Fruit fly (Drosophila melanogaster) whole organism, embryonic: ENCODE results near the gene CG6067.
A peak's percentile ranks its signal among the peaks of the same experiment; 100 is the strongest.

ENCODE experiments used
- ATbp ChIP-seq: fragments of 200-800 bp; sonication (Bioruptor generic); optimal IDR thresholded peaks from 2 replicates; lab custom pipeline; 2017; ENCODE audit warnings: missing biosample characterization, mild to moderate bottlenecking, missing genetic modification characterization, missing genetic modification reagents
- Antp ChIP-seq: fragments of 200-800 bp; sonication (Bioruptor generic); optimal IDR thresholded peaks from 3 replicates; lab custom pipeline; 2016; ENCODE audit warnings: missing biosample characterization, missing genetic modification characterization
- CG1024 ChIP-seq: fragments of 200-800 bp; sonication (Bioruptor generic); IDR thresholded peaks from 2 replicates; pipeline ENCODE4 v1.3.6; 2022; ENCODE audit warnings: missing biosample characterization, missing genetic modification characterization
- CG10959 ChIP-seq: fragments of 200-800 bp; sonication (Bioruptor generic); IDR thresholded peaks from 2 replicates; pipeline ENCODE4 v1.3.6; 2022; ENCODE audit warnings: missing biosample characterization, missing genetic modification characterization
- CG11560 ChIP-seq: fragments of 200-800 bp; sonication (Bioruptor generic); IDR thresholded peaks from 3 replicates; pipeline ENCODE4 v1.3.6; 2022; ENCODE audit warnings: missing biosample characterization, missing genetic modification characterization
- CG1233 ChIP-seq: fragments of 200-800 bp; sonication (Bioruptor generic); optimal IDR thresholded peaks from 4 replicates; lab custom pipeline; 2018; ENCODE audit warnings: missing biosample characterization, mild to moderate bottlenecking, missing genetic modification characterization
- CG12769 ChIP-seq: fragments of 200-800 bp; sonication (Bioruptor generic); optimal IDR thresholded peaks from 2 replicates; lab custom pipeline; 2019; ENCODE audit warnings: missing biosample characterization, mild to moderate bottlenecking, missing genetic modification characterization, moderate library complexity
- CG13894 ChIP-seq: fragments of 200-800 bp; sonication (Bioruptor generic); optimal IDR thresholded peaks from 3 replicates; lab custom pipeline; 2018; ENCODE audit warnings: missing biosample characterization, mild to moderate bottlenecking, missing genetic modification characterization, moderate library complexity
- CG15011 ChIP-seq: fragments of 200-800 bp; sonication (Bioruptor generic); optimal IDR thresholded peaks from 3 replicates; lab custom pipeline; 2018; ENCODE audit warnings: missing biosample characterization, mild to moderate bottlenecking, missing genetic modification characterization
- CG15269 ChIP-seq: fragments of 200-800 bp; sonication (Bioruptor generic); optimal IDR thresholded peaks from 2 replicates; lab custom pipeline; 2018; ENCODE audit warnings: missing biosample characterization, mild to moderate bottlenecking, missing genetic modification characterization, moderate library complexity
- CG1603 ChIP-seq: fragments of 200-800 bp; sonication (Bioruptor generic); optimal IDR thresholded peaks from 2 replicates; lab custom pipeline; 2019; ENCODE audit warnings: missing biosample characterization, mild to moderate bottlenecking, missing genetic modification characterization, moderate library complexity
- CG17359 ChIP-seq: fragments of 200-800 bp; sonication (Bioruptor generic); optimal IDR thresholded peaks from 3 replicates; lab custom pipeline; 2018; ENCODE audit warnings: missing biosample characterization, mild to moderate bottlenecking, missing genetic modification characterization, moderate library complexity
- CG1832 ChIP-seq: fragments of 200-800 bp; sonication (Bioruptor generic); optimal IDR thresholded peaks from 2 replicates; lab custom pipeline; 2017; ENCODE audit warnings: missing biosample characterization, mild to moderate bottlenecking, missing genetic modification characterization, inconsistent platforms
- CG2116 ChIP-seq: fragments of 200-800 bp; sonication (Bioruptor generic); optimal IDR thresholded peaks from 3 replicates; lab custom pipeline; 2018; ENCODE audit warnings: missing biosample characterization, mild to moderate bottlenecking, missing genetic modification characterization
- CG2129 ChIP-seq: fragments of 200-800 bp; sonication (Bioruptor generic); IDR thresholded peaks from 2 replicates; pipeline ENCODE4 v1.3.6; 2022; ENCODE audit warnings: missing biosample characterization, missing genetic modification characterization; ENCODE audit not compliant: partially characterized antibody
- CG30020 ChIP-seq: fragments of 200-800 bp; optimal IDR thresholded peaks from 2 replicates; lab custom pipeline; 2019; ENCODE audit warnings: missing biosample characterization, mild to moderate bottlenecking, missing genetic modification characterization, moderate library complexity
- CG3065 ChIP-seq: fragments of 200-800 bp; sonication (Bioruptor generic); optimal IDR thresholded peaks from 2 replicates; lab custom pipeline; 2016; ENCODE audit warnings: missing biosample characterization, missing genetic modification characterization
- CG3163 ChIP-seq: fragments of 200-800 bp; sonication (Bioruptor generic); optimal IDR thresholded peaks from 3 replicates; lab custom pipeline; 2016; ENCODE audit warnings: missing biosample characterization, missing genetic modification characterization
- CG4424 ChIP-seq: fragments of 200-800 bp; sonication (Bioruptor generic); optimal IDR thresholded peaks from 3 replicates; lab custom pipeline; 2016; ENCODE audit warnings: missing biosample characterization, missing genetic modification characterization
- CG4707 ChIP-seq: fragments of 200-800 bp; sonication (Bioruptor generic); optimal IDR thresholded peaks from 2 replicates; lab custom pipeline; 2018; ENCODE audit warnings: missing biosample characterization, mild to moderate bottlenecking, missing genetic modification characterization, moderate library complexity
- CG4730 ChIP-seq: fragments of 200-800 bp; sonication (Bioruptor generic); IDR thresholded peaks from 2 replicates; pipeline ENCODE4 v1.3.6; 2022; ENCODE audit warnings: missing biosample characterization, missing genetic modification characterization
- CG7987 ChIP-seq: fragments of 200-800 bp; sonication (Bioruptor generic); optimal IDR thresholded peaks from 2 replicates; lab custom pipeline; 2018; ENCODE audit warnings: missing biosample characterization, mild to moderate bottlenecking, missing genetic modification characterization, moderate library complexity
- CG9797 ChIP-seq: fragments of 200-800 bp; sonication (Bioruptor generic); optimal IDR thresholded peaks from 3 replicates; lab custom pipeline; 2018; ENCODE audit warnings: missing biosample characterization, mild to moderate bottlenecking, missing genetic modification characterization
- CG9817 ChIP-seq: fragments of 200-800 bp; sonication (Bioruptor generic); optimal IDR thresholded peaks from 2 replicates; lab custom pipeline; 2018; ENCODE audit warnings: missing biosample characterization, mild to moderate bottlenecking, missing genetic modification characterization, moderate library complexity
- Camta ChIP-seq: fragments of 200-800 bp; sonication (Bioruptor generic); optimal IDR thresholded peaks from 2 replicates; lab custom pipeline; 2016; ENCODE audit warnings: missing biosample characterization, missing genetic modification characterization
- Dbx ChIP-seq: fragments of 200-800 bp; sonication (Bioruptor generic); IDR thresholded peaks from 3 replicates; pipeline ENCODE4 v1.3.6; 2022; ENCODE audit warnings: missing biosample characterization, missing genetic modification characterization
- Dll ChIP-seq: fragments of 200-800 bp; sonication (Bioruptor generic); IDR thresholded peaks from 4 replicates; pipeline ENCODE4 v1.3.6; 2022; ENCODE audit warnings: missing biosample characterization, missing genetic modification characterization; ENCODE audit not compliant: partially characterized antibody
- E2f1 ChIP-seq: fragments of 200-800 bp; sonication (Bioruptor generic); IDR thresholded peaks from 2 replicates; pipeline ENCODE4 v1.3.6; 2022; ENCODE audit warnings: missing biosample characterization, missing genetic modification characterization
- HLH3B ChIP-seq: fragments of 200-800 bp; sonication (Bioruptor generic); IDR thresholded peaks from 2 replicates; pipeline ENCODE4 v1.3.6; 2022; ENCODE audit warnings: missing biosample characterization, missing genetic modification characterization
- Med ChIP-seq: fragments of 200-800 bp; sonication (Bioruptor generic); peaks from one replicate; lab custom pipeline; 2016; ENCODE audit warnings: missing biosample characterization, missing genetic modification characterization, mild to moderate bottlenecking, inconsistent platforms, moderate library complexity
- Pdp1 ChIP-seq, 2 experiments: fragments of 200-800 bp; sonication (Bioruptor generic); optimal IDR thresholded peaks; 3 replicates each; lab custom pipeline; 2016; ENCODE audit warnings: missing biosample characterization in 2 of 2, missing genetic modification characterization in 2 of 2, mild to moderate bottlenecking in 1 of 2, moderate library complexity in 1 of 2
- Vsx1 ChIP-seq: fragments of 200-800 bp; sonication (Bioruptor generic); optimal IDR thresholded peaks from 2 replicates; lab custom pipeline; 2017; ENCODE audit warnings: missing biosample characterization, mild to moderate bottlenecking, missing genetic modification characterization, missing genetic modification reagents
- ac ChIP-seq: fragments of 200-800 bp; sonication (Bioruptor generic); optimal IDR thresholded peaks from 3 replicates; lab custom pipeline; 2017; ENCODE audit warnings: missing biosample characterization, mild to moderate bottlenecking, missing genetic modification characterization
- bcd ChIP-seq: fragments of 200-800 bp; sonication (Bioruptor generic); optimal IDR thresholded peaks from 2 replicates; lab custom pipeline; 2017; ENCODE audit warnings: missing biosample characterization, mild to moderate bottlenecking, missing genetic modification characterization
- br ChIP-seq: fragments of >200 bp; optimal IDR thresholded peaks from 2 replicates; lab custom pipeline; 2017
- crol ChIP-seq: fragments of 200-800 bp; sonication (Bioruptor generic); IDR thresholded peaks from 2 replicates; pipeline ENCODE4 v1.3.6; 2022; ENCODE audit warnings: missing biosample characterization, missing genetic modification characterization
- gfzf ChIP-seq: fragments of 200-800 bp; sonication (Bioruptor generic); optimal IDR thresholded peaks from 2 replicates; lab custom pipeline; 2016; ENCODE audit warnings: missing biosample characterization, mild to moderate bottlenecking, missing genetic modification characterization, moderate library complexity
- grau ChIP-seq: fragments of 200-800 bp; optimal IDR thresholded peaks from 3 replicates; lab custom pipeline; 2019; ENCODE audit warnings: missing biosample characterization, mild to moderate bottlenecking, missing genetic modification characterization, moderate library complexity
- hkb ChIP-seq, 2 experiments: fragments of 200-800 bp in 1 of 2; fragments of >200 bp in 1 of 2; sonication (Bioruptor generic) in 1 of 2; IDR thresholded peaks in 1 of 2; optimal IDR thresholded peaks in 1 of 2; 2 replicates each; pipeline versions ENCODE4 v1.3.6 to Lab custom; 2017 to 2022; ENCODE audit warnings: missing biosample characterization in 1 of 2, missing genetic modification characterization in 1 of 2
- mam ChIP-seq: fragments of 200-800 bp; sonication (Bioruptor generic); optimal IDR thresholded peaks from 3 replicates; lab custom pipeline; 2016; ENCODE audit warnings: missing biosample characterization, missing genetic modification characterization
- nom ChIP-seq: fragments of 200-800 bp; sonication (Bioruptor generic); optimal IDR thresholded peaks from 2 replicates; lab custom pipeline; 2017; ENCODE audit warnings: missing biosample characterization, missing genetic modification characterization, mild to moderate bottlenecking, moderate library complexity, missing genetic modification reagents
- org-1 ChIP-seq: fragments of 200-800 bp; sonication (Bioruptor generic); optimal IDR thresholded peaks from 2 replicates; lab custom pipeline; 2017; ENCODE audit warnings: missing biosample characterization, missing genetic modification characterization
- pb ChIP-seq: fragments of 200-800 bp; sonication (Bioruptor generic); optimal IDR thresholded peaks from 3 replicates; lab custom pipeline; 2016; ENCODE audit warnings: missing biosample characterization, missing genetic modification characterization
- psq ChIP-seq: fragments of 200-800 bp; sonication (Bioruptor generic); optimal IDR thresholded peaks from 2 replicates; lab custom pipeline; 2017; ENCODE audit warnings: missing biosample characterization, missing genetic modification characterization
- ranshi ChIP-seq: fragments of 200-800 bp; sonication (Bioruptor generic); IDR thresholded peaks from 2 replicates; pipeline ENCODE4 v1.3.6; 2022; ENCODE audit warnings: missing biosample characterization, missing genetic modification characterization
- sna ChIP-seq: fragments of 200-800 bp; sonication (Bioruptor generic); IDR thresholded peaks from 2 replicates; pipeline ENCODE4 v1.3.6; 2022; ENCODE audit warnings: missing biosample characterization, missing genetic modification characterization; ENCODE audit not compliant: partially characterized antibody
- sob ChIP-seq: fragments of 200-800 bp; sonication (Bioruptor generic); IDR thresholded peaks from 2 replicates; pipeline ENCODE4 v1.3.6; 2022; ENCODE audit warnings: missing biosample characterization, missing genetic modification characterization
- ssp ChIP-seq: fragments of 200-800 bp; sonication (Bioruptor generic); IDR thresholded peaks from 2 replicates; pipeline ENCODE4 v1.3.6; 2022; ENCODE audit warnings: missing biosample characterization, missing genetic modification characterization
- trh ChIP-seq: fragments of 200-800 bp; sonication (Bioruptor generic); optimal IDR thresholded peaks from 2 replicates; lab custom pipeline; 2016; ENCODE audit warnings: missing biosample characterization, missing genetic modification characterization
- wek ChIP-seq: fragments of 200-800 bp; sonication (Bioruptor generic); optimal IDR thresholded peaks from 3 replicates; lab custom pipeline; 2018; ENCODE audit warnings: missing biosample characterization, mild to moderate bottlenecking, missing genetic modification characterization, moderate library complexity

Gene CG6067

dm6 chrX:5980883-5981282 is 25.5 kb downstream of the CG6067 start (continued):
- TF ChIP-seq CG2129 (no peak), CG1603 (tag; lab: Kevin White, UChicago) (peak; percentile 81), pb (GFP tag; lab: Kevin White, UChicago) (no peak), CG4730 (GFP tag; lab: Robert Waterston, UW) (peak; percentile 77), CG2116 (GFP tag; lab: Kevin White, UChicago) (no peak), sna (GFP tag; lab: Robert Waterston, UW) (no peak), gfzf (GFP tag; lab: Kevin White, UChicago) (no peak), Dbx (peak; percentile 89), CG10959 (no peak), ac (GFP tag; lab: Kevin White, UChicago) (no peak), CG15011 (GFP tag; lab: Kevin White, UChicago) (peak; percentile 46), HLH3B (GFP tag; lab: Robert Waterston, UW) (peak; percentile 75), CG30020 (tag; lab: Kevin White, UChicago) (no peak), nom (GFP tag; lab: Kevin White, UChicago) (peak; percentile 69), Vsx1 (GFP tag; lab: Kevin White, UChicago) (peak; percentile 43), ranshi (GFP tag; lab: Robert Waterston, UW) (peak; percentile 81), psq (GFP tag; lab: Kevin White, UChicago) (no peak), CG12769 (tag; lab: Kevin White, UChicago) (peak; percentile 91), CG9797 (GFP tag; lab: Kevin White, UChicago) (no peak), Antp (GFP tag; lab: Kevin White, UChicago) (peak; percentile 43), CG4424 (GFP tag; lab: Kevin White, UChicago) (peak; percentile 56), crol (GFP tag; lab: Robert Waterston, UW) (peak; percentile 65), CG3065 (peak; percentile 32), CG9817 (tag; lab: Kevin White, UChicago) (peak; percentile 82), hkb (optimal IDR thresholded peaks at IDR 0.05; lab: Kevin White, UChicago) (no peak), hkb (GFP tag; IDR thresholded peaks at IDR 0.05; lab: Robert Waterston, UW) (peak; percentile 85), CG15269 (tag; lab: Kevin White, UChicago) (peak; percentile 84), CG7987 (GFP tag; lab: Kevin White, UChicago) (peak; percentile 47), ATbp (GFP tag; lab: Kevin White, UChicago) (peak; percentile 76), CG13894 (tag; lab: Kevin White, UChicago) (peak; percentile 74), br (no peak), Camta (GFP tag; lab: Kevin White, UChicago) (peak; percentile 28), E2f1 (GFP tag; lab: Robert Waterston, UW) (peak; percentile 64), Pdp1 (GFP tag; optimal IDR thresholded peaks at IDR 0.05; lab: Kevin White, UChicago) (peak; percentile 65 to 80), CG4707 (GFP tag; lab: Kevin White, UChicago) (peak; percentile 13), CG3163 (GFP tag; lab: Kevin White, UChicago) (no peak), ssp (GFP tag; lab: Robert Waterston, UW) (peak; percentile 57), CG1024 (GFP tag; lab: Robert Waterston, UW) (peak; percentile 30; the same call in 1 of the 2 replicates), wek (peak; percentile 21), Dll (GFP tag; lab: Robert Waterston, UW) (no peak), org-1 (GFP tag; lab: Kevin White, UChicago) (peak; percentile 69), CG11560 (peak; percentile 55; the same call in 2 of the 3 replicates), mam (GFP tag; lab: Kevin White, UChicago) (peak; percentile 77), CG1233 (GFP tag; lab: Kevin White, UChicago) (peak; percentile 53), Med (GFP tag; lab: Kevin White, UChicago) (peak; percentile 94), bcd (GFP tag; lab: Kevin White, UChicago) (peak; percentile 73), sob (GFP tag; lab: Robert Waterston, UW) (peak; percentile 82), grau (tag; lab: Kevin White, UChicago) (peak; percentile 79), CG17359 (tag; lab: Kevin White, UChicago) (peak; percentile 74), CG1832 (GFP tag; lab: Kevin White, UChicago) (no peak), trh (GFP tag; lab: Kevin White, UChicago) (no peak)
